Comparison of ENCODE assay signal across 3 fruit fly cellular contexts in genomic region chr2L:11338219-11338618, dm6.
A peak's percentile ranks its signal among the peaks of the same experiment; 100 is the strongest.
TF ChIP-seq lines count a peak whose summit lies in the region.

No protein-coding gene starts in this region.

- TF ChIP-seq CTCF in whole organism, embryonic (GFP tag; optimal IDR thresholded peaks at IDR 0.05; lab: Kevin White, UChicago) = no peak

TF ChIP-seq in whole organism, embryonic, 481 proteins besides CTCF, POLR2A, EP300 and RAD21 (continues in another document):
- TF ChIP-seq CG4404 (GFP tag; IDR thresholded peaks at IDR 0.05; lab: Robert Waterston, UW) (peak; percentile 71), CG9727 (GFP tag; optimal IDR thresholded peaks at IDR 0.05; lab: Kevin White, UChicago) (peak; percentile 59), onecut (GFP tag; IDR thresholded peaks at IDR 0.05; lab: Robert Waterston, UW) (no peak), Ptx1 (GFP tag; IDR thresholded peaks at IDR 0.05; lab: Robert Waterston, UW) (peak; percentile 27; the same call in 1 of the 2 replicates), bcd (GFP tag; optimal IDR thresholded peaks at IDR 0.05; lab: Kevin White, UChicago) (no peak), ro (GFP tag; IDR thresholded peaks at IDR 0.05; lab: Robert Waterston, UW) (0 out of 2 replicates have a peak, but pooled peaks have one; percentile 29), CG33557 (GFP tag; optimal IDR thresholded peaks at IDR 0.05; lab: Kevin White, UChicago) (peak; percentile 51), CG10267 (tag; optimal IDR thresholded peaks at IDR 0.05; lab: Kevin White, UChicago) (peak; percentile 50), Sox102F (GFP tag; optimal IDR thresholded peaks at IDR 0.05; lab: Kevin White, UChicago) (peak; percentile 14), grau (tag; optimal IDR thresholded peaks at IDR 0.05; lab: Kevin White, UChicago) (peak; percentile 47), Xbp1 (GFP tag; optimal IDR thresholded peaks at IDR 0.05; lab: Kevin White, UChicago) (peak; percentile 43), CG1024 (GFP tag; IDR thresholded peaks at IDR 0.05; lab: Robert Waterston, UW) (peak; percentile 5; the same call in 1 of the 2 replicates), CG15479 (GFP tag; optimal IDR thresholded peaks at IDR 0.05; lab: Kevin White, UChicago) (no peak), CG12391 (tag; optimal IDR thresholded peaks at IDR 0.05; lab: Kevin White, UChicago) (peak; percentile 69), bab2 (GFP tag; optimal IDR thresholded peaks at IDR 0.05; lab: Kevin White, UChicago) (peak; percentile 10), CG12155 (GFP tag; optimal IDR thresholded peaks at IDR 0.05; lab: Kevin White, UChicago) (peak; percentile 12), Dbx (GFP tag; IDR thresholded peaks at IDR 0.05; lab: Robert Waterston, UW) (0 out of 3 replicates have a peak, but pooled peaks have one; percentile 21), CG10654 (GFP tag; optimal IDR thresholded peaks at IDR 0.05; lab: Kevin White, UChicago) (no peak), CG10274 (GFP tag; optimal IDR thresholded peaks at IDR 0.05; lab: Kevin White, UChicago) (no peak), CG10321 (GFP tag; IDR thresholded peaks at IDR 0.05; lab: Robert Waterston, UW) (no peak), C15 (GFP tag; IDR thresholded peaks at IDR 0.05; lab: Robert Waterston, UW) (no peak), lilli (GFP tag; optimal IDR thresholded peaks at IDR 0.05; lab: Kevin White, UChicago) (peak; percentile 18), fd102C (GFP tag; optimal IDR thresholded peaks at IDR 0.05; lab: Kevin White, UChicago) (peak; percentile 78), D (optimal IDR thresholded peaks at IDR 0.05; lab: Kevin White, UChicago) (no peak), D (GFP tag; optimal IDR thresholded peaks at IDR 0.05; lab: Kevin White, UChicago) (peak; percentile 22), CG9817 (tag; optimal IDR thresholded peaks at IDR 0.05; lab: Kevin White, UChicago) (no peak), CG11504 (tag; optimal IDR thresholded peaks at IDR 0.05; lab: Kevin White, UChicago) (peak; percentile 30), PHDP (tag; optimal IDR thresholded peaks at IDR 0.05; lab: Kevin White, UChicago) (peak; percentile 10), ac (GFP tag; optimal IDR thresholded peaks at IDR 0.05; lab: Kevin White, UChicago) (peak; percentile 83), CG10147 (GFP tag; optimal IDR thresholded peaks at IDR 0.05; lab: Kevin White, UChicago) (no peak)

TF ChIP-seq in whole organism, prepupa, 60 proteins besides CTCF, POLR2A, EP300 and RAD21:
- no peak for TF ChIP-seq Hr39 (GFP tag; optimal IDR thresholded peaks at IDR 0.05; lab: Kevin White, UChicago)
- no peak for TF ChIP-seq dac (GFP tag; optimal IDR thresholded peaks at IDR 0.05; lab: Kevin White, UChicago)
- TF ChIP-seq Met (GFP tag; optimal IDR thresholded peaks at IDR 0.05; lab: Kevin White, UChicago) = no peak
- TF ChIP-seq dsx (GFP tag; optimal IDR thresholded peaks at IDR 0.05; lab: Kevin White, UChicago; ENCODE audit: poor library complexity, severe bottlenecking) = no peak
- TF ChIP-seq CG3032 (tag; optimal IDR thresholded peaks at IDR 0.05; lab: Kevin White, UChicago) = no peak
- peak; percentile 33 for TF ChIP-seq Eip78C (GFP tag; lab: Kevin White, UChicago)
- no peak for TF ChIP-seq svp (GFP tag; lab: Kevin White, UChicago)
- no peak for TF ChIP-seq Eip93F (GFP tag; optimal IDR thresholded peaks at IDR 0.05; lab: Kevin White, UChicago)
TF ChIP-seq in whole organism, prepupa: peak in this region for 1.

TF ChIP-seq in whole organism, wandering third instar larva, 38 proteins besides CTCF, POLR2A, EP300 and RAD21:
- TF ChIP-seq Dfd (GFP tag; optimal IDR thresholded peaks at IDR 0.05; lab: Kevin White, UChicago) (no peak), sv (GFP tag; optimal IDR thresholded peaks at IDR 0.05; lab: Kevin White, UChicago) (peak; percentile 16)

Comparison
In these comparisons a context has a peak if more than half of its experiments do, and no peak if none do; other contexts are left out.
1. Of the 7 proteins assayed by ChIP-seq in both whole organism, embryonic and whole organism, prepupa: peak only in whole organism, embryonic: Sox102F; only in whole organism, prepupa: none; in both: none; in neither: 6.